Worm (Caenorhabditis elegans) whole organism, L4 larva: Measurements from ENCODE around the gene B0496.2.

Experiments used
- D1046.2 ChIP-seq: fragments of 200-800 bp; sonication (Bioruptor generic); IDR thresholded peaks from 2 replicates; pipeline ENCODE4 v1.3.6; 2022; ENCODE audit warnings: missing genetic modification characterization, missing compliant biosample characterization
- F10B5.3 ChIP-seq: sonication (generic microtip); optimal IDR thresholded peaks from 2 replicates; lab custom pipeline; 2016; ENCODE audit warnings: mild to moderate bottlenecking, missing genetic modification characterization, missing compliant biosample characterization
- F26F4.8 ChIP-seq: fragments of 200-800 bp; sonication (Bioruptor generic); conservative IDR thresholded peaks from 2 replicates; pipeline ENCODE4 v1.3.6; 2022; ENCODE audit warnings: missing genetic modification characterization, missing compliant biosample characterization
- R02D3.7 ChIP-seq: fragments of 150-350 bp; sonication (generic microtip); optimal IDR thresholded peaks from 3 replicates; lab custom pipeline; 2014; ENCODE audit warnings: missing biosample characterization, missing genetic modification characterization
- Y105C5A.15 ChIP-seq: fragments of 200-800 bp; sonication (Bioruptor generic); IDR thresholded peaks from 2 replicates; pipeline ENCODE4 v1.3.6; 2022; ENCODE audit warnings: missing genetic modification characterization, missing compliant biosample characterization
- Y75B8A.6 ChIP-seq: fragments of 200-800 bp; sonication (Bioruptor generic); IDR thresholded peaks from 2 replicates; pipeline ENCODE4 v1.3.6; 2022; ENCODE audit warnings: missing genetic modification reagents, missing genetic modification characterization, missing compliant biosample characterization
- aha-1 ChIP-seq: fragments of 150-350 bp; peaks from one replicate; lab custom pipeline; 2014; ENCODE audit warnings: missing biosample characterization, missing genetic modification characterization
- attf-4 ChIP-seq: sonication (generic microtip); optimal IDR thresholded peaks from 3 replicates; lab custom pipeline; 2017; ENCODE audit warnings: missing biosample characterization, missing genetic modification characterization
- ces-1 ChIP-seq: fragments of 150-350 bp; sonication (generic microtip); optimal IDR thresholded peaks from 4 replicates; lab custom pipeline; 2014; ENCODE audit warnings: missing biosample characterization, missing genetic modification reagents, missing genetic modification characterization
- daf-19 ChIP-seq: fragments of 200-800 bp; sonication (Bioruptor generic); conservative IDR thresholded peaks from 2 replicates; pipeline ENCODE4 v1.3.6; 2022; ENCODE audit warnings: missing genetic modification characterization, missing compliant biosample characterization
- daf-8 ChIP-seq: fragments of 200-800 bp; sonication (Bioruptor generic); IDR thresholded peaks from 2 replicates; pipeline ENCODE4 v1.3.6; 2022; ENCODE audit warnings: missing genetic modification characterization, missing compliant biosample characterization
- egl-27 ChIP-seq: sonication (generic microtip); optimal IDR thresholded peaks from 3 replicates; lab custom pipeline; 2017; ENCODE audit warnings: missing biosample characterization, missing genetic modification reagents, missing genetic modification characterization
- fkh-10 ChIP-seq: fragments of 150-350 bp; optimal IDR thresholded peaks from 2 replicates; lab custom pipeline; 2014; ENCODE audit warnings: missing biosample characterization, missing genetic modification reagents, missing genetic modification characterization
- fos-1 ChIP-seq: fragments of 150-350 bp; optimal IDR thresholded peaks from 2 replicates; lab custom pipeline; 2014; ENCODE audit warnings: missing biosample characterization, missing genetic modification characterization
- hlh-11 ChIP-seq: fragments of 200-800 bp; sonication (Bioruptor generic); optimal IDR thresholded peaks from 2 replicates; lab custom pipeline; 2018; ENCODE audit warnings: mild to moderate bottlenecking, missing genetic modification characterization, missing compliant biosample characterization
- hlh-30 ChIP-seq: sonication (generic microtip); optimal IDR thresholded peaks from 2 replicates; lab custom pipeline; 2017; ENCODE audit warnings: antibody characterized with exemption, mild to moderate bottlenecking, missing genetic modification characterization, missing compliant biosample characterization; ENCODE audit not compliant: insufficient read depth
- hmg-1.1 ChIP-seq: fragments of 200-800 bp; sonication (Bioruptor generic); IDR thresholded peaks from 2 replicates; pipeline ENCODE4 v1.3.6; 2022; ENCODE audit warnings: missing genetic modification reagents, missing genetic modification characterization, missing compliant biosample characterization
- lin-13 ChIP-seq: fragments of 150-350 bp; optimal IDR thresholded peaks from 2 replicates; lab custom pipeline; 2014; ENCODE audit warnings: missing biosample characterization, missing genetic modification reagents, missing genetic modification characterization
- lin-39 ChIP-seq: fragments of 150-350 bp; optimal IDR thresholded peaks from 2 replicates; lab custom pipeline; 2014; ENCODE audit warnings: missing biosample characterization, missing genetic modification reagents, missing genetic modification characterization
- mdl-1 ChIP-seq, 2 experiments: fragments of 150-350 bp in 1 of 2; sonication (generic microtip) in 1 of 2; optimal IDR thresholded peaks; 2 replicates each; lab custom pipeline; 2014 to 2017; ENCODE audit warnings: missing biosample characterization in 2 of 2, missing genetic modification characterization in 2 of 2
- mxl-3 ChIP-seq: fragments of 200-800 bp; sonication (Bioruptor generic); optimal IDR thresholded peaks from 2 replicates; lab custom pipeline; 2018; ENCODE audit warnings: mild to moderate bottlenecking, missing genetic modification characterization, missing compliant biosample characterization
- nhr-10 ChIP-seq: fragments of 150-350 bp; optimal IDR thresholded peaks from 2 replicates; lab custom pipeline; 2014; ENCODE audit warnings: missing biosample characterization, missing genetic modification characterization
- nhr-102 ChIP-seq: sonication (generic microtip); optimal IDR thresholded peaks from 2 replicates; lab custom pipeline; 2016; ENCODE audit warnings: mild to moderate bottlenecking, missing genetic modification characterization, moderate library complexity, missing compliant biosample characterization
- nhr-11 ChIP-seq: fragments of 150-350 bp; optimal IDR thresholded peaks from 2 replicates; lab custom pipeline; 2014; ENCODE audit warnings: missing biosample characterization, missing genetic modification characterization
- nhr-28 ChIP-seq: fragments of 150-350 bp; optimal IDR thresholded peaks from 2 replicates; lab custom pipeline; 2014; ENCODE audit warnings: missing biosample characterization, missing genetic modification characterization
- nhr-48 ChIP-seq: sonication (generic microtip); optimal IDR thresholded peaks from 2 replicates; lab custom pipeline; 2016; ENCODE audit warnings: mild to moderate bottlenecking, missing genetic modification characterization, missing compliant biosample characterization
- php-3 ChIP-seq: fragments of 200-800 bp; sonication (Bioruptor generic); IDR thresholded peaks from 2 replicates; pipeline ENCODE4 v1.3.6; 2022; ENCODE audit warnings: missing genetic modification reagents, missing genetic modification characterization, missing compliant biosample characterization
- saeg-2 ChIP-seq: fragments of 200-800 bp; sonication (Bioruptor generic); IDR thresholded peaks from 2 replicates; pipeline ENCODE4 v1.3.6; 2022; ENCODE audit warnings: missing genetic modification reagents, missing genetic modification characterization, missing compliant biosample characterization
- snpc-1.2 ChIP-seq: fragments of 200-800 bp; sonication (Bioruptor generic); IDR thresholded peaks from 2 replicates; pipeline ENCODE4 v1.3.6; 2022; ENCODE audit warnings: missing genetic modification reagents, missing genetic modification characterization, missing compliant biosample characterization
- spr-3 ChIP-seq: fragments of 200-800 bp; sonication (Bioruptor generic); optimal IDR thresholded peaks from 2 replicates; lab custom pipeline; 2018; ENCODE audit warnings: mild to moderate bottlenecking, missing genetic modification characterization, missing compliant biosample characterization
- tag-97 ChIP-seq: fragments of 200-800 bp; sonication (Bioruptor generic); IDR thresholded peaks from 2 replicates; pipeline ENCODE4 v1.3.6; 2022; ENCODE audit warnings: missing genetic modification characterization, missing compliant biosample characterization
- unc-62 ChIP-seq, 3 experiments: fragments of 150-350 bp in 1 of 3; sonication (generic microtip); optimal IDR thresholded peaks in 2 of 3; peaks in 1 of 3; 1 replicate in 1 of 3; 2 replicates in 2 of 3; lab custom pipeline; 2014 to 2017; ENCODE audit warnings: missing biosample characterization in 3 of 3, missing genetic modification characterization in 3 of 3, missing genetic modification reagents in 3 of 3, missing genotype in 1 of 3
- zip-2 ChIP-seq: fragments of 150-350 bp; optimal IDR thresholded peaks from 2 replicates; lab custom pipeline; 2014; ENCODE audit warnings: missing biosample characterization, missing genetic modification characterization
- ztf-7 ChIP-seq: fragments of 150-350 bp; optimal IDR thresholded peaks from 2 replicates; lab custom pipeline; 2014; ENCODE audit warnings: missing biosample characterization, missing genetic modification characterization

Gene B0496.2

DNA sequence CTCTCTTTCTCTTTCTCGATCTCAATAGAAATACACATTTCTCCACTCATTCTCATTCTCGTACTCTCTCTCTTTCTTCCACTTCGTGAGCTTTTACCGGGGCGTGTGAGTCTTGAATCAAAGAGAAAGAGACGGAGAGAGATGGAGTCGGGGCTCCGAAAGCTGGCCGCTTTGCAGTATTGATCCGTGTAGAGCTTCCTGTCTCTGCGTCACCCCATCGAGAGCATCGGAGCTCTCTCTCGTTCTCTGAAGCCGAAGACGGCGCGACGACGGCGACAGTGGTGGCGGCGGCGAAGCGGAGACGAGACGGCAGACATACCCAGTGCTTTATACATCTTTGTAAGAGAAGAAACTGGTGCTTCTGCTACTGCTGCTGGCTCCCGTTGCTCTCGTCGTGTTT, 45.6 kb upstream of the B0496.2 start (continued):
- TF ChIP-seq mdl-1 (tag; optimal IDR thresholded peaks at IDR 0.05; lab: Kevin White, UChicago) (peak in 1 of 2 experiments; percentile 35), daf-8 (GFP tag; lab: Robert Waterston, UW) (no peak)
- TF ChIP-seq, all 104 proteins: peak for 23

- TF ChIP-seq aha-1 (tag; lab: Kevin White, UChicago) (peak; percentile 49), snpc-1.2 (GFP tag; lab: Robert Waterston, UW) (no peak), unc-62 (GFP tag; optimal IDR thresholded peaks at IDR 0.05 in 1 of 2; lab: Kevin White, UChicago) (peak in 1 of 2 experiments; percentile 34), unc-62 (tag; optimal IDR thresholded peaks at IDR 0.05; lab: Kevin White, UChicago) (no peak)
Observed at ce11 chrIV:7403422-7403821, 44.2 kb upstream of the B0496.2 start.

DNA sequence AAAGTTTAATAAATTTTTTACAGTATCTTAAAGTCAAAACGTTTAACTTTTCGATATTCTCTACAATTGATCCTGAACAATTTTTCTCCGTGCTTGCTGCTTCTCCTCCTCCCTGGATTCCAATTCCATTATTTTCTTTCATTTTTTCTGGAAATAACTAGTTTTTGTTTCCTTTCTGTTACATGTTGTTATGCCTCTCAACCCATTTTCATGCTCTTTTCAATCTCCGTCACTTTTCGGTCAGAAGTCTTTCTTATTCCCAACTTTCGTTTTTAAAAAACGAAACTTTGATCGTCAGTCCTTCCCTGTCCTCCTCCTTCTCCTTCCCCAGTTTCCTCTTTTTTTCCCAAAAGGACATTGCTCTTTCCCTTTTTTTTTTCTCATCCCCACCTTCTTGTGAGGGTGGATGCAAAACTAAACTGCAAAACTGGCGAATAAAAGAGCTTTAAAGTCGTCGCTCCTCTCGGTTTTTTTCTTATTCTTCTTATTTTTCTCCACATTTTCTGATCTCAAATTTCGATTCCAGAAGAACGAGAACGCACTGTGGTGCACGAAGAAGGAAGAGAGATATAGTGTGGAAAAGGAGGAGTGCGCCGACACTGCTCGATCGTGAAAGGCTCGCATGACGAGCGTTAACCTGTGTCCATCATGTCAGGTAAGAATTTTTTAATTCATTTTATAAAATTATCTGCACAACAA, 42.6 kb upstream of the B0496.2 start, which contains the start of the genes C48A7.16 and egl-19:
Gene C48A7.16, plus strand, starts transcription at position 544 of the 699 bp plus-strand sequence.
Gene egl-19, plus strand, starts transcription at position 649 of the 699 bp plus-strand sequence.
- no peak for TF ChIP-seq fos-1
- no peak for TF ChIP-seq nhr-10
- no peak for TF ChIP-seq php-3 (GFP tag; lab: Robert Waterston, UW)
- no peak for TF ChIP-seq F10B5.3 (tag; lab: Kevin White, UChicago)
- no peak for TF ChIP-seq nhr-48 (tag; lab: Kevin White, UChicago)
- TF ChIP-seq hlh-30 = no peak
- no peak for TF ChIP-seq tag-97 (GFP tag; lab: Robert Waterston, UW)
- TF ChIP-seq mxl-3 (GFP tag; lab: Kevin White, UChicago) = no peak

- TF ChIP-seq F26F4.8 (GFP tag; lab: Robert Waterston, UW) = no peak
- TF ChIP-seq nhr-28 (tag; lab: Kevin White, UChicago) = peak; percentile 31
Observed at ce11 chrIV:7406690-7407089, 41.0 kb upstream of the B0496.2 start.

DNA sequence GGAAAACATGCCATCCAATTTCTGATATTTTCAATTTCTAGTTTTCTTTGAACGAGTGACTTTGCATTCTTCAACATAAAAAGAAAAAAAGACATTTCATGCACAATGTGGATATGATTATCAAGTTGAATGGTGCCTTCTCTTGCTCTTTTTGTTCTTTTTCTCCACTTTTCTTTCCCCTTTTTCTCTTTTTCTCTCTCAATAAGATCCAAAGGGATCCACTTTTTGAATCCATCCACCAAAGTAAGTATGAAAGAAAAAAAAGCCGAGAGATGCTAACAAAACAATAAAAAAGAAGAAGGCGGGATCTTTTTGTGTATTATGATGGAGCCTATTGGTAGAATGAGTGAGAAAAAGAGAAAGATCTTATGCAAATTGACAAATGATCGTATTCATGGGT, 40.4 kb upstream of the B0496.2 start:
- TF ChIP-seq zip-2 (tag; lab: Kevin White, UChicago) (no peak), fkh-10 (GFP tag; lab: Kevin White, UChicago) (peak; percentile 86), aha-1 (tag; lab: Kevin White, UChicago) (peak; percentile 1)

DNA sequence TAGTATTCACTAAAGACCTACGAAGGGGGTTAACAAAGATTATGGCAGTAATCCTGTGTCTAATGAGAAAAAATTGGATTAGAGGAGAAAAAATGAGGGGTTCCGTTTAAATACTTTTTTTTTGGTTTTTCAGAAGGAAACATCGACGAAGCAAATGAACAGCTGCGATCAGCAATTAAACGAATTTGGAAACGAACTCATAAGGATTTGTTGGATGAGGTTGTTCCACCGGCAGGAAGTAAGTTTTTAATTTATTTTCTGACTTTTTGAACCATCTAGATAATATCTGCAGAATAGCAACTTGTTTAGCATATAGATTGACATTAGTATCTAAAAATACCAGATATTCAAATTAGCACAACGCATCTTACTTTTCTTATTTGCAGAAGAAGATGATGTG, 34.1 kb upstream of the B0496.2 start:
- TF ChIP-seq aha-1 (tag; lab: Kevin White, UChicago) (peak; percentile 97), saeg-2 (GFP tag; lab: Robert Waterston, UW) (no peak)
- TF ChIP-seq, all 104 proteins: peak for 1

- TF ChIP-seq Y105C5A.15 (no peak), fkh-10 (GFP tag; lab: Kevin White, UChicago) (peak; percentile 50), ces-1 (GFP tag; lab: Kevin White, UChicago) (peak; percentile 73)
Observed at ce11 chrIV:7414163-7414562, 33.5 kb upstream of the B0496.2 start.

- TF ChIP-seq D1046.2 (no peak), hmg-1.1 (no peak), nhr-11 (tag; lab: Kevin White, UChicago) (no peak), nhr-102 (tag; lab: Kevin White, UChicago) (no peak), Y75B8A.6 (GFP tag; lab: Robert Waterston, UW) (no peak), egl-27 (tag; lab: Kevin White, UChicago) (no peak), lin-39 (tag; lab: Kevin White, UChicago) (no peak), R02D3.7 (tag; lab: Kevin White, UChicago) (no peak), saeg-2 (GFP tag; lab: Robert Waterston, UW) (no peak), daf-19 (GFP tag; lab: Robert Waterston, UW) (no peak), hlh-30 (no peak), spr-3 (no peak), attf-4 (no peak), lin-13 (no peak), fos-1 (no peak), ztf-7 (tag; lab: Kevin White, UChicago) (no peak), hlh-11 (no peak), mxl-3 (GFP tag; lab: Kevin White, UChicago) (no peak), nhr-10 (no peak)
Observed at ce11 chrIV:7418818-7419217, 28.8 kb upstream of the B0496.2 start, which contains the start of gene B0496.6. TSS of gene B0496.6 (plus strand) at chrIV:7419118.
